Fruit fly (Drosophila melanogaster) whole organism, adult: Measurements from ENCODE around the gene obst-J.

ENCODE experiments used
- CG11617 ChIP-seq: fragments of 200-800 bp; sonication (Bioruptor generic); optimal IDR thresholded peaks from 2 replicates; lab custom pipeline; 2017; ENCODE audit warnings: mild to moderate bottlenecking, missing biosample characterization, missing genetic modification reagents, missing genetic modification characterization
- CG14711 ChIP-seq: fragments of 200-800 bp; sonication (Bioruptor generic); optimal IDR thresholded peaks from 2 replicates; lab custom pipeline; 2018; ENCODE audit warnings: missing biosample characterization, mild to moderate bottlenecking, missing genetic modification characterization, moderate library complexity
- CG1620 ChIP-seq: fragments of 200-800 bp; sonication (Bioruptor generic); optimal IDR thresholded peaks from 2 replicates; lab custom pipeline; 2016; ENCODE audit warnings: missing biosample characterization, missing genetic modification characterization
- CG33017 ChIP-seq: fragments of 200-800 bp; sonication (Bioruptor generic); optimal IDR thresholded peaks from 2 replicates; lab custom pipeline; 2018; ENCODE audit warnings: missing biosample characterization, mild to moderate bottlenecking, missing genetic modification characterization, moderate library complexity
- CG5204 ChIP-seq: fragments of 200-800 bp; sonication (Bioruptor generic); optimal IDR thresholded peaks from 2 replicates; lab custom pipeline; 2016; ENCODE audit warnings: missing biosample characterization, missing genetic modification characterization
- CG7101 ChIP-seq: fragments of 200-800 bp; sonication (Bioruptor generic); optimal IDR thresholded peaks from 2 replicates; lab custom pipeline; 2018; ENCODE audit warnings: missing biosample characterization, mild to moderate bottlenecking, missing genetic modification characterization, moderate library complexity
- bab1 ChIP-seq: fragments of 200-800 bp; sonication (Bioruptor generic); optimal IDR thresholded peaks from 3 replicates; lab custom pipeline; 2019; ENCODE audit warnings: missing biosample characterization, mild to moderate bottlenecking, missing genetic modification characterization, moderate library complexity
- toe ChIP-seq: fragments of 200-800 bp; sonication (Bioruptor generic); optimal IDR thresholded peaks from 2 replicates; lab custom pipeline; 2016; ENCODE audit warnings: missing biosample characterization, missing genetic modification characterization

DNA sequence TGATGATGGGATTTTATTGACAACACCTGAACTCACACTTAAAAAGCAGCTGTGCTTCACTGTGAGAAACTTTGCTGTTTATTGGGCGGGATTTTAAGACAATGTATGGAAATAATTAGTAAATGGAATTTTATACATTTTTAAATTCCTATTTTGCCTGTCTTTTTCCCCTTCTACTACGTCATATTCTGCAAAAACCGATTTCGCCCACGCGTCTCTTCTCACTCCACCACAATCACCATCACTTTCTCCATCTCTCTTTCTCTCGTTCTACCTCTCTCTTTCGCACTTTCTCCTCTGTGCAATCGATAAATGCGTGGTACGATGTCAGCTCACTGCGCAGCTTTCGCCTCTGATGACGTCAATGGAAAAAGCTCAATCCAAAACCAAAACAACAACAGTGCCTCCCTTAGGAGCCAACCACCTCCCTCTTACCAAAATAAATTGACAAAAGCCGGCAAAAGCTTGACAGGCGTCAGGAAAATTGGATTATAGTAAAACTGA lies 26.9 kb downstream of the obst-J start:
- no peak for TF ChIP-seq CG5204
- TF ChIP-seq CG14711 (tag; lab: Kevin White, UChicago) = no peak
- TF ChIP-seq bab1 (GFP tag; lab: Kevin White, UChicago) = no peak
- no peak for TF ChIP-seq CG33017
- TF ChIP-seq CG11617 (GFP tag; lab: Kevin White, UChicago) = no peak
- no peak for TF ChIP-seq CG1620 (GFP tag; lab: Kevin White, UChicago)
- no peak for TF ChIP-seq CG7101
- TF ChIP-seq toe (GFP tag; lab: Kevin White, UChicago) = no peak
